Fruit fly (Drosophila melanogaster) whole organism, embryonic: ENCODE measurements around the gene CG32647.

Experiments
- Aef1 ChIP-seq: fragments of 200-800 bp; sonication (Bioruptor generic); IDR thresholded peaks from 3 replicates; pipeline ENCODE4 v1.3.6; 2022; ENCODE audit warnings: missing biosample characterization, missing genetic modification characterization
- Bdp1 ChIP-seq: fragments of 200-800 bp; sonication (Bioruptor generic); optimal IDR thresholded peaks from 3 replicates; lab custom pipeline; 2016; ENCODE audit warnings: missing biosample characterization, missing genetic modification characterization
- CG11085 ChIP-seq: fragments of 200-800 bp; sonication (Bioruptor generic); IDR thresholded peaks from 2 replicates; pipeline ENCODE4 v1.3.6; 2022; ENCODE audit warnings: missing biosample characterization, missing genetic modification characterization
- CG11560 ChIP-seq: fragments of 200-800 bp; sonication (Bioruptor generic); IDR thresholded peaks from 3 replicates; pipeline ENCODE4 v1.3.6; 2022; ENCODE audit warnings: missing biosample characterization, missing genetic modification characterization
- CG12942 ChIP-seq: fragments of 200-800 bp; sonication (Bioruptor generic); optimal IDR thresholded peaks from 3 replicates; lab custom pipeline; 2016; ENCODE audit warnings: missing biosample characterization, missing genetic modification characterization
- CG14014 ChIP-seq: fragments of 200-800 bp; sonication (Bioruptor generic); IDR thresholded peaks from 2 replicates; pipeline ENCODE4 v1.3.6; 2022; ENCODE audit warnings: missing biosample characterization, missing genetic modification characterization
- CG14710 ChIP-seq: fragments of 200-800 bp; sonication (Bioruptor generic); optimal IDR thresholded peaks from 3 replicates; lab custom pipeline; 2019; ENCODE audit warnings: missing biosample characterization, mild to moderate bottlenecking, missing genetic modification characterization, moderate library complexity
- CG15601 ChIP-seq: fragments of 200-800 bp; sonication (Bioruptor generic); optimal IDR thresholded peaks from 3 replicates; lab custom pipeline; 2019; ENCODE audit warnings: missing biosample characterization, mild to moderate bottlenecking, missing genetic modification characterization, moderate library complexity
- CG2199 ChIP-seq: fragments of 200-800 bp; sonication (Bioruptor generic); IDR thresholded peaks from 3 replicates; pipeline ENCODE4 v1.3.6; 2022; ENCODE audit warnings: missing biosample characterization, missing genetic modification characterization
- CG30431 ChIP-seq: fragments of 200-800 bp; sonication (Bioruptor generic); optimal IDR thresholded peaks from 2 replicates; lab custom pipeline; 2017; ENCODE audit warnings: missing biosample characterization, missing genetic modification characterization
- CG3407 ChIP-seq: fragments of 200-800 bp; sonication (Bioruptor generic); optimal IDR thresholded peaks from 2 replicates; lab custom pipeline; 2018; ENCODE audit warnings: missing biosample characterization, mild to moderate bottlenecking, missing genetic modification characterization
- CG34376 ChIP-seq: fragments of 200-800 bp; sonication (Bioruptor generic); optimal IDR thresholded peaks from 2 replicates; lab custom pipeline; 2018; ENCODE audit warnings: missing biosample characterization, mild to moderate bottlenecking, missing genetic modification characterization
- CG4282 ChIP-seq: fragments of 200-800 bp; sonication (Bioruptor generic); optimal IDR thresholded peaks from 2 replicates; lab custom pipeline; 2016; ENCODE audit warnings: missing biosample characterization, missing genetic modification characterization
- CG4854 ChIP-seq: fragments of 200-800 bp; sonication (Bioruptor generic); optimal IDR thresholded peaks from 2 replicates; lab custom pipeline; 2016; ENCODE audit warnings: missing biosample characterization, missing genetic modification characterization, inconsistent platforms
- CG5953 ChIP-seq: fragments of 200-800 bp; sonication (Bioruptor generic); IDR thresholded peaks from 2 replicates; pipeline ENCODE4 v1.3.6; 2022; ENCODE audit warnings: missing biosample characterization, missing genetic modification characterization
- CG6813 ChIP-seq: fragments of 200-800 bp; sonication (Bioruptor generic); optimal IDR thresholded peaks from 2 replicates; lab custom pipeline; 2017; ENCODE audit warnings: missing biosample characterization, missing genetic modification characterization, mild to moderate bottlenecking, moderate library complexity, missing genetic modification reagents
- CG6854 ChIP-seq: fragments of 200-800 bp; sonication (Bioruptor generic); optimal IDR thresholded peaks from 3 replicates; lab custom pipeline; 2017; ENCODE audit warnings: missing biosample characterization, mild to moderate bottlenecking, missing genetic modification characterization
- CG8924 ChIP-seq: fragments of 200-800 bp; optimal IDR thresholded peaks from 3 replicates; lab custom pipeline; 2019; ENCODE audit warnings: missing biosample characterization, mild to moderate bottlenecking, missing genetic modification characterization, moderate library complexity
- CG9609 ChIP-seq: fragments of 200-800 bp; sonication (Bioruptor generic); optimal IDR thresholded peaks from 3 replicates; lab custom pipeline; 2016; ENCODE audit warnings: missing biosample characterization, missing genetic modification characterization
- CG9797 ChIP-seq: fragments of 200-800 bp; sonication (Bioruptor generic); optimal IDR thresholded peaks from 3 replicates; lab custom pipeline; 2018; ENCODE audit warnings: missing biosample characterization, mild to moderate bottlenecking, missing genetic modification characterization
- Ets65A ChIP-seq: fragments of 200-800 bp; sonication (Bioruptor generic); peaks from one replicate; lab custom pipeline; 2016; ENCODE audit warnings: missing biosample characterization, missing genetic modification characterization
- HHEX ChIP-seq: fragments of 200-800 bp; sonication (Bioruptor generic); optimal IDR thresholded peaks from 3 replicates; lab custom pipeline; 2017; ENCODE audit warnings: missing biosample characterization, mild to moderate bottlenecking, missing genetic modification characterization, missing genetic modification reagents
- HLHmδ ChIP-seq: fragments of 200-800 bp; sonication (Bioruptor generic); optimal IDR thresholded peaks from 2 replicates; lab custom pipeline; 2018; ENCODE audit warnings: missing biosample characterization, mild to moderate bottlenecking, missing genetic modification characterization, moderate library complexity
- Hr78 ChIP-seq, 2 experiments: fragments of 200-800 bp in 1 of 2; fragments of >200 bp in 1 of 2; sonication (Bioruptor generic) in 1 of 2; optimal IDR thresholded peaks; 2 replicates each; lab custom pipeline; 2017 to 2019; ENCODE audit warnings: missing biosample characterization in 2 of 2, missing genetic modification characterization in 2 of 2, mild to moderate bottlenecking in 1 of 2, moderate library complexity in 1 of 2
- NC2β ChIP-seq: fragments of 200-800 bp; sonication (Bioruptor generic); optimal IDR thresholded peaks from 2 replicates; lab custom pipeline; 2016; ENCODE audit warnings: missing biosample characterization, missing genetic modification characterization
- Neu2 ChIP-seq: fragments of 200-800 bp; sonication (Bioruptor generic); optimal IDR thresholded peaks from 3 replicates; lab custom pipeline; 2016; ENCODE audit warnings: missing biosample characterization, missing genetic modification characterization, borderline replicate concordance
- Opbp ChIP-seq: fragments of 200-800 bp; sonication (Bioruptor generic); IDR thresholded peaks from 3 replicates; pipeline ENCODE4 v1.3.6; 2022; ENCODE audit warnings: missing biosample characterization, missing genetic modification characterization; ENCODE audit not compliant: partially characterized antibody
- Ravus ChIP-seq: fragments of 200-800 bp; sonication (Bioruptor generic); IDR thresholded peaks from 2 replicates; pipeline ENCODE4 v1.3.6; 2022; ENCODE audit warnings: missing biosample characterization, missing genetic modification characterization
- YL-1 ChIP-seq: fragments of 200-800 bp; sonication (Bioruptor generic); optimal IDR thresholded peaks from 3 replicates; lab custom pipeline; 2017; ENCODE audit warnings: missing biosample characterization, mild to moderate bottlenecking, missing genetic modification characterization
- ac ChIP-seq: fragments of 200-800 bp; sonication (Bioruptor generic); optimal IDR thresholded peaks from 3 replicates; lab custom pipeline; 2017; ENCODE audit warnings: missing biosample characterization, mild to moderate bottlenecking, missing genetic modification characterization
- ap ChIP-seq: fragments of 200-800 bp; sonication (Bioruptor generic); IDR thresholded peaks from 2 replicates; pipeline ENCODE4 v1.3.6; 2022; ENCODE audit warnings: missing biosample characterization, missing genetic modification characterization
- btn ChIP-seq: fragments of 200-800 bp; sonication (Bioruptor generic); optimal IDR thresholded peaks from 2 replicates; lab custom pipeline; 2016; ENCODE audit warnings: missing biosample characterization, missing genetic modification characterization
- croc ChIP-seq: fragments of 200-800 bp; sonication (Bioruptor generic); conservative IDR thresholded peaks from 3 replicates; pipeline ENCODE4 v1.3.6; 2022; ENCODE audit warnings: missing biosample characterization, missing genetic modification characterization
- dan ChIP-seq: fragments of 200-800 bp; sonication (Bioruptor generic); IDR thresholded peaks from 2 replicates; pipeline ENCODE4 v1.3.6; 2022; ENCODE audit warnings: missing biosample characterization, missing genetic modification characterization
- gem ChIP-seq: fragments of 200-800 bp; sonication (Bioruptor generic); optimal IDR thresholded peaks from 2 replicates; lab custom pipeline; 2019; ENCODE audit warnings: missing biosample characterization, mild to moderate bottlenecking, missing genetic modification characterization, moderate library complexity
- luna ChIP-seq: fragments of 200-800 bp; sonication (Bioruptor generic); optimal IDR thresholded peaks from 2 replicates; lab custom pipeline; 2016; ENCODE audit warnings: missing biosample characterization, missing genetic modification characterization
- mam ChIP-seq: fragments of 200-800 bp; sonication (Bioruptor generic); optimal IDR thresholded peaks from 3 replicates; lab custom pipeline; 2016; ENCODE audit warnings: missing biosample characterization, missing genetic modification characterization
- pnt ChIP-seq: fragments of 200-800 bp; sonication (Bioruptor generic); optimal IDR thresholded peaks from 3 replicates; lab custom pipeline; 2016; ENCODE audit warnings: missing biosample characterization, missing genetic modification characterization
- repo ChIP-seq: fragments of 200-800 bp; sonication (Bioruptor generic); optimal IDR thresholded peaks from 2 replicates; lab custom pipeline; 2016; ENCODE audit warnings: missing biosample characterization, missing genetic modification characterization
- sd ChIP-seq: fragments of 200-800 bp; sonication (Bioruptor generic); optimal IDR thresholded peaks from 3 replicates; lab custom pipeline; 2018; ENCODE audit warnings: missing biosample characterization, mild to moderate bottlenecking, missing genetic modification characterization, moderate library complexity
- so ChIP-seq: fragments of 200-800 bp; sonication (Bioruptor generic); IDR thresholded peaks from 3 replicates; pipeline ENCODE4 v1.3.6; 2022; ENCODE audit warnings: missing biosample characterization, missing genetic modification characterization
- sqz ChIP-seq: fragments of 200-800 bp; sonication (Bioruptor generic); optimal IDR thresholded peaks from 3 replicates; lab custom pipeline; 2018; ENCODE audit warnings: missing biosample characterization, mild to moderate bottlenecking, missing genetic modification characterization
- stc ChIP-seq: fragments of 200-800 bp; sonication (Bioruptor generic); IDR thresholded peaks from 2 replicates; pipeline ENCODE4 v1.3.6; 2022; ENCODE audit warnings: missing biosample characterization, missing genetic modification characterization
- sug ChIP-seq: fragments of 200-800 bp; optimal IDR thresholded peaks from 2 replicates; lab custom pipeline; 2019; ENCODE audit warnings: missing biosample characterization, mild to moderate bottlenecking, missing genetic modification characterization, moderate library complexity
- tin ChIP-seq: fragments of 200-800 bp; sonication (Bioruptor generic); optimal IDR thresholded peaks from 3 replicates; lab custom pipeline; 2016; ENCODE audit warnings: missing biosample characterization, missing genetic modification characterization
- tll ChIP-seq, 2 experiments: fragments of 200-800 bp in 1 of 2; fragments of >200 bp in 1 of 2; sonication (Bioruptor generic) in 1 of 2; optimal IDR thresholded peaks; 2 replicates each; lab custom pipeline; 2017 to 2019; ENCODE audit warnings: missing biosample characterization in 2 of 2, missing genetic modification characterization in 2 of 2, mild to moderate bottlenecking in 1 of 2, moderate library complexity in 1 of 2
- unpg ChIP-seq: fragments of 200-800 bp; sonication (Bioruptor generic); optimal IDR thresholded peaks from 3 replicates; lab custom pipeline; 2018; ENCODE audit warnings: missing biosample characterization, mild to moderate bottlenecking, missing genetic modification characterization, moderate library complexity
- vvl ChIP-seq: fragments of 200-800 bp; sonication (Bioruptor generic); IDR thresholded peaks from 2 replicates; pipeline ENCODE4 v1.3.6; 2022; ENCODE audit warnings: missing biosample characterization, missing genetic modification characterization
- zen ChIP-seq: fragments of 200-800 bp; sonication (Bioruptor generic); optimal IDR thresholded peaks from 3 replicates; lab custom pipeline; 2018; ENCODE audit warnings: missing biosample characterization, mild to moderate bottlenecking, missing genetic modification characterization, moderate library complexity

The CG32647 gene

dm6 chrX:12734710-12735462 is 49.9 kb downstream of the CG32647 start (continued):
- TF ChIP-seq tll (GFP tag; optimal IDR thresholded peaks at IDR 0.05; lab: Kevin White, UChicago) (peak in 1 of 2 experiments; percentile 10), so (GFP tag; lab: Robert Waterston, UW) (peak; percentile 78; the same call in 2 of the 3 replicates), luna (GFP tag; lab: Kevin White, UChicago) (no peak), sd (tag; lab: Kevin White, UChicago) (peak; percentile 68), CG8924 (tag; lab: Kevin White, UChicago) (peak; percentile 94), CG4282 (GFP tag; lab: Kevin White, UChicago) (no peak), Neu2 (GFP tag; lab: Kevin White, UChicago) (no peak), repo (GFP tag; lab: Kevin White, UChicago) (no peak), CG14710 (tag; lab: Kevin White, UChicago) (peak; percentile 81), CG15601 (peak; percentile 85), CG3407 (GFP tag; lab: Kevin White, UChicago) (no peak), CG6813 (peak; percentile 88), CG9797 (no peak), CG30431 (GFP tag; lab: Kevin White, UChicago) (peak; percentile 66), CG9609 (GFP tag; lab: Kevin White, UChicago) (no peak), vvl (GFP tag; lab: Robert Waterston, UW) (peak; percentile 88), sug (peak; percentile 90), zen (tag; lab: Kevin White, UChicago) (peak; percentile 84), Aef1 (GFP tag; lab: Robert Waterston, UW) (peak; percentile 87), CG6854 (GFP tag; lab: Kevin White, UChicago) (peak; percentile 84), unpg (GFP tag; lab: Kevin White, UChicago) (peak; percentile 90), CG34376 (no peak), croc (GFP tag; lab: Robert Waterston, UW) (peak; percentile 80), CG12942 (GFP tag; lab: Kevin White, UChicago) (peak; percentile 53), btn (GFP tag; lab: Kevin White, UChicago) (no peak), pnt (GFP tag; lab: Kevin White, UChicago) (no peak), sqz (peak; percentile 73), mam (no peak), Hr78 (GFP tag; optimal IDR thresholded peaks at IDR 0.05; lab: Kevin White, UChicago) (peak in 1 of 2 experiments; percentile 65), dan (GFP tag; lab: Robert Waterston, UW) (no peak), YL-1 (peak; percentile 14), Bdp1 (GFP tag; lab: Kevin White, UChicago) (no peak), CG5953 (GFP tag; lab: Robert Waterston, UW) (peak; percentile 71; the same call in 1 of the 2 replicates), gem (tag; lab: Kevin White, UChicago) (peak; percentile 96), HHEX (GFP tag; lab: Kevin White, UChicago) (peak; percentile 88), Ets65A (GFP tag; lab: Kevin White, UChicago) (no peak), CG11085 (GFP tag; lab: Robert Waterston, UW) (peak; percentile 75), stc (GFP tag; lab: Robert Waterston, UW) (peak; percentile 89), ac (GFP tag; lab: Kevin White, UChicago) (peak; percentile 32), Ravus (peak; percentile 74), CG11560 (tag; lab: Robert Waterston, UW) (peak; percentile 73; the same call in 2 of the 3 replicates), ap (peak; percentile 57), HLHmδ (no peak), Opbp (no peak), CG2199 (GFP tag; lab: Robert Waterston, UW) (no peak; the same call in none of the 3 replicates), NC2β (GFP tag; lab: Kevin White, UChicago) (no peak), CG4854 (GFP tag; lab: Kevin White, UChicago) (no peak), tin (GFP tag; lab: Kevin White, UChicago) (peak; percentile 75), CG14014 (peak; percentile 89)
